Fruit fly (Drosophila melanogaster): Measurements from ENCODE around the gene Eip63E.

Gene Eip63E

DNA sequence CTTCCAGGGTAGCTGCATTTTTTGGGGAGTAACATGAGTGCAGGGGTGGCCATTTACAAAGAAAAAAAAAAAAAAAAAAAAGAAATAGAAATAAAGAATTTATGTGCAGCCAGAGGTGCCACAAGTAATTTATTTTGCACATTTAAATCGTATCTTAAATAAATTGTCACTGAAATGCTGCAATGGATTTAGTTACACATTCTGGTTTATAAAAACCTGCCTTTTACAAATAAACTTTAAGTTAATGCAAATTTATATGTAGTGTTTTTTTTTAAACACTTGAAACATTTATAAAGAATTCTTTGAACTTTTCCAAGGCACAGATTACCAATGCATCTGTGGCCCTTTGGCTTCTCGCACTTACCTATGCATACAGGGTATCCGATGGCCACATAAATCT is 20.9 kb downstream of the Eip63E start:
- TF ChIP-seq cyc (GFP tag; optimal IDR thresholded peaks at IDR 0.05) (peak; percentile 10), Sox14 (GFP tag; optimal IDR thresholded peaks at IDR 0.05) (peak; percentile 29), lz (GFP tag; optimal IDR thresholded peaks at IDR 0.05) (peak; percentile 33), CG32006 (GFP tag; optimal IDR thresholded peaks at IDR 0.05) (peak; percentile 76), Ets96B (tag; optimal IDR thresholded peaks at IDR 0.05) (no peak), CG15336 (GFP tag; IDR thresholded peaks at IDR 0.05) (peak; percentile 48), fd59A (GFP tag; optimal IDR thresholded peaks at IDR 0.05) (peak; percentile 1), Blimp-1 (GFP tag; optimal IDR thresholded peaks at IDR 0.05) (no peak), CG8119 (GFP tag; IDR thresholded peaks at IDR 0.05) (peak; percentile 63), CG16779 (tag; optimal IDR thresholded peaks at IDR 0.05) (peak; percentile 31), CG8632 (GFP tag; optimal IDR thresholded peaks at IDR 0.05) (no peak), pdm3 (GFP tag; optimal IDR thresholded peaks at IDR 0.05) (peak; percentile 46), Met (GFP tag; optimal IDR thresholded peaks at IDR 0.05) (peak; percentile 45), CG11294 (GFP tag; IDR thresholded peaks at IDR 0.05) (no peak), OdsH (GFP tag; optimal IDR thresholded peaks at IDR 0.05) (peak; percentile 60), CG6808 (GFP tag; optimal IDR thresholded peaks at IDR 0.05) (no peak), spab (GFP tag; optimal IDR thresholded peaks at IDR 0.05) (peak; percentile 28), Hr38 (GFP tag; optimal IDR thresholded peaks at IDR 0.05) (no peak), Eip75B (GFP tag; optimal IDR thresholded peaks at IDR 0.05) (peak; percentile 7), net (GFP tag; optimal IDR thresholded peaks at IDR 0.05) (no peak), CG1621 (tag; optimal IDR thresholded peaks at IDR 0.05) (no peak), dsx (GFP tag; optimal IDR thresholded peaks at IDR 0.05; ENCODE audit: poor library complexity, severe bottlenecking) (no peak), salr (GFP tag; optimal IDR thresholded peaks at IDR 0.05) (peak in 1 of 2 experiments; percentile 73), CG10631 (GFP tag; optimal IDR thresholded peaks at IDR 0.05) (peak; percentile 51), eg (GFP tag; IDR thresholded peaks at IDR 0.05) (peak; percentile 41; the same call in 1 of the 3 replicates), achi (GFP tag; optimal IDR thresholded peaks at IDR 0.05) (peak; percentile 36), CG3919 (GFP tag; optimal IDR thresholded peaks at IDR 0.05) (peak; percentile 27), Smox (GFP tag; optimal IDR thresholded peaks at IDR 0.05) (peak; percentile 43), fd85E (GFP tag; optimal IDR thresholded peaks at IDR 0.05) (no peak), Sox102F (GFP tag; optimal IDR thresholded peaks at IDR 0.05) (peak; percentile 8), svp (GFP tag) (peak; percentile 75), CG6276 (GFP tag; optimal IDR thresholded peaks at IDR 0.05) (peak; percentile 19), acj6 (GFP tag; optimal IDR thresholded peaks at IDR 0.05) (peak; percentile 51), CG11762 (GFP tag; optimal IDR thresholded peaks at IDR 0.05; ENCODE audit: insufficient read depth) (peak; percentile 13), CG4318 (GFP tag; optimal IDR thresholded peaks at IDR 0.05) (peak; percentile 65), CG9139 (GFP tag; optimal IDR thresholded peaks at IDR 0.05) (no peak), Eip78C (GFP tag) (peak; percentile 88), esn (GFP tag; optimal IDR thresholded peaks at IDR 0.05) (peak; percentile 58), Sox15 (GFP tag; optimal IDR thresholded peaks at IDR 0.05) (no peak), Hr39 (GFP tag; optimal IDR thresholded peaks at IDR 0.05) (peak; percentile 13), Hr4 (GFP tag; optimal IDR thresholded peaks at IDR 0.05) (peak; percentile 52), topi (GFP tag; optimal IDR thresholded peaks at IDR 0.05) (peak; percentile 41), CG6792 (GFP tag; optimal IDR thresholded peaks at IDR 0.05) (no peak)

All from whole organism, prepupa.